Worm (Caenorhabditis elegans) whole organism, L1 larva: ENCODE results near the gene srlf-29.

Experiments
- C34B4.2 ChIP-seq: sonication (generic microtip); optimal IDR thresholded peaks from 2 replicates; lab custom pipeline; 2017; ENCODE audit warnings: mild to moderate bottlenecking, missing genetic modification characterization, missing compliant biosample characterization
- aha-1 ChIP-seq: fragments of 150-350 bp; optimal IDR thresholded peaks from 2 replicates; lab custom pipeline; 2014; ENCODE audit warnings: missing biosample characterization, missing genetic modification characterization
- ama-1 ChIP-seq: fragments of 150-350 bp; optimal IDR thresholded peaks from 2 replicates; lab custom pipeline; 2014
- blmp-1 ChIP-seq: fragments of 150-350 bp; optimal IDR thresholded peaks from 2 replicates; lab custom pipeline; 2014; ENCODE audit warnings: missing biosample characterization, missing genetic modification characterization
- egl-13 ChIP-seq: sonication (generic microtip); optimal IDR thresholded peaks from 2 replicates; lab custom pipeline; 2016; ENCODE audit warnings: missing genotype, missing genetic modification reagents, missing genetic modification characterization, missing compliant biosample characterization
- egl-27 ChIP-seq, 2 experiments: fragments of 150-350 bp in 1 of 2; sonication (generic microtip); optimal IDR thresholded peaks; 3 replicates each; lab custom pipeline; 2017 to 2018; ENCODE audit warnings: missing biosample characterization in 2 of 2, missing genetic modification characterization in 2 of 2, missing genetic modification reagents in 2 of 2
- elt-3 ChIP-seq, 6 experiments: fragments of 150-350 bp in 1 of 6; sonication (generic microtip); optimal IDR thresholded peaks; 2 replicates each; lab custom pipeline; 2017 to 2018; ENCODE audit warnings: missing biosample characterization in 6 of 6, missing genetic modification characterization in 6 of 6, inconsistent platforms in 1 of 6
- isw-1 ChIP-seq: fragments of 200-800 bp; sonication (Bioruptor generic); IDR thresholded peaks from 2 replicates; pipeline ENCODE4 v1.3.6; 2022; ENCODE audit warnings: missing genetic modification characterization, missing compliant biosample characterization
- lin-39 ChIP-seq: fragments of 150-350 bp; optimal IDR thresholded peaks from 2 replicates; lab custom pipeline; 2014; ENCODE audit warnings: missing biosample characterization, missing genetic modification reagents, missing genetic modification characterization
- nhr-19 ChIP-seq: fragments of 200-800 bp; sonication (Bioruptor generic); conservative IDR thresholded peaks from 2 replicates; pipeline ENCODE4 v1.3.6; 2022; ENCODE audit warnings: missing genetic modification characterization, missing compliant biosample characterization
- nhr-28 ChIP-seq: fragments of 150-350 bp; optimal IDR thresholded peaks from 2 replicates; lab custom pipeline; 2014; ENCODE audit warnings: missing biosample characterization, missing genetic modification characterization
- nhr-77 ChIP-seq: fragments of 150-350 bp; optimal IDR thresholded peaks from 2 replicates; lab custom pipeline; 2014; ENCODE audit warnings: missing biosample characterization, missing genetic modification characterization
- rnt-1 ChIP-seq: sonication (generic microtip); optimal IDR thresholded peaks from 2 replicates; lab custom pipeline; 2016; ENCODE audit warnings: mild to moderate bottlenecking, missing genetic modification characterization, moderate library complexity, missing compliant biosample characterization
- ztf-11 ChIP-seq, 2 experiments: sonication (generic microtip); optimal IDR thresholded peaks; 2 replicates each; lab custom pipeline; 2016 to 2017; ENCODE audit warnings: missing genetic modification characterization in 2 of 2, missing biosample characterization in 1 of 2, missing compliant biosample characterization in 1 of 2

- TF ChIP-seq rnt-1 (tag; lab: Kevin White, UChicago) (no peak), aha-1 (tag; lab: Kevin White, UChicago) (no peak), nhr-77 (tag; lab: Kevin White, UChicago) (no peak), ama-1 (lab: Kevin White, UChicago) (no peak), nhr-28 (no peak), egl-13 (tag; lab: Kevin White, UChicago) (no peak), isw-1 (GFP tag; lab: Robert Waterston, UW) (no peak), C34B4.2 (tag; lab: Kevin White, UChicago) (no peak), egl-27 (tag; optimal IDR thresholded peaks at IDR 0.05; lab: Kevin White, UChicago) (no peak), elt-3 (tag; optimal IDR thresholded peaks at IDR 0.05; lab: Kevin White, UChicago) (no peak), lin-39 (tag; lab: Kevin White, UChicago) (no peak), ztf-11 (tag; optimal IDR thresholded peaks at IDR 0.05; lab: Kevin White, UChicago) (no peak), blmp-1 (no peak), nhr-19 (GFP tag; lab: Robert Waterston, UW) (no peak)
These were observed 41.6 kb upstream of the srlf-29 start, which contains the start of gene fbxa-160 for ce11 chrII:1624572-1624971.
